Fruit fly (Drosophila melanogaster): ENCODE results near the gene CG9801.

The CG9801 gene

DNA sequence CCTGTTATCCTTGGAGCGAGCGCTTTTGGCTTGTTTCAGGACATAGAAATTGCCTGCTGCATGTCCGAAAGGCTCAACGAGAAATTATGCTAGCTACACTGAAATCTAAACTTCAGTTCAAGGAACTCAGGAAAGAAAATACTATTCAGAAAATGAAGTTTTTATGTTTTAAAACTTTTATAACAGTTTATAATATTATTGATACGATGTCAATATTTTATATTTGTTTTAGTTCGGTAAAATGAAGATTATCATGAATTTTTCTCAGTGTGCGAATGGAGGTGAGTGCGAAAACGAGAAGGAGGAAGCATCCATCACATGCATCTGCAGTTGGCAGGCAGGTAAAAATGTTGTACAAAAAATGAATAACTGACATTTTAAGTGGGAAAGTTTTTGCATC is 1.1 kb downstream of the CG9801 start:
- TF ChIP-seq CG33017 (tag; optimal IDR thresholded peaks at IDR 0.05) (peak; percentile 63), CG1620 (GFP tag; optimal IDR thresholded peaks at IDR 0.05) (no peak), pad (GFP tag; optimal IDR thresholded peaks at IDR 0.05) (no peak), ovo (GFP tag; optimal IDR thresholded peaks at IDR 0.05) (peak; percentile 47), CG5204 (GFP tag; optimal IDR thresholded peaks at IDR 0.05) (peak; percentile 38), bab1 (GFP tag; optimal IDR thresholded peaks at IDR 0.05) (peak; percentile 73), CG14711 (tag; optimal IDR thresholded peaks at IDR 0.05) (peak; percentile 54), CG7101 (tag; optimal IDR thresholded peaks at IDR 0.05) (peak; percentile 34)

DNA sequence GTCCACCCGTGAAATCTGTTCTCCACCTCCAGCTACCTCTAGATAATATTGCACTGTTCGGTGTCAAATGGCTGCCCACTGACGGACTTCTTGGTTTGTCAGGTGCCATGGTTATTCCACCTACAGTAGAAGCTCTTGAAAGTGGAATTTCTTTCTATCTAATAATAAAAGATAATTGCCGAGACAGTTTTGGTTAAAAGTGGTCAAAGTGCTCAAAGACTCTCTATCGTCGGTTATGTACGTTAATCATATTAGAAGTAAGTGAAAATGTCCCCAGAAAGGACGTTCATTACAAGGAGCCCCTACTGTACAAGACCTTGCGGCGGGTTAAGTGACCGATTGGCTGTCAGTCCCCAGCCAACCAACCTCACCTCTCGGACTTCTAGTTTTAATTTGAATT is 3.3 kb downstream of the CG9801 start:
- TF ChIP-seq CG12768 (GFP tag; optimal IDR thresholded peaks at IDR 0.05) (peak; percentile 22), toe (GFP tag; optimal IDR thresholded peaks at IDR 0.05) (no peak), CG11617 (GFP tag; optimal IDR thresholded peaks at IDR 0.05) (no peak), Hr96 (GFP tag; optimal IDR thresholded peaks at IDR 0.05) (peak; percentile 20), CG7045 (GFP tag; optimal IDR thresholded peaks at IDR 0.05) (no peak), pad (GFP tag; optimal IDR thresholded peaks at IDR 0.05) (no peak), CG33017 (tag; optimal IDR thresholded peaks at IDR 0.05) (no peak), CG5204 (GFP tag; optimal IDR thresholded peaks at IDR 0.05) (no peak), cnc (optimal IDR thresholded peaks at IDR 0.05) (no peak), CG1620 (GFP tag; optimal IDR thresholded peaks at IDR 0.05) (no peak), ovo (GFP tag; optimal IDR thresholded peaks at IDR 0.05) (no peak), cic (GFP tag; optimal IDR thresholded peaks at IDR 0.05) (no peak), Crg-1 (GFP tag; optimal IDR thresholded peaks at IDR 0.05) (no peak), bab1 (GFP tag; optimal IDR thresholded peaks at IDR 0.05) (peak; percentile 66), CG14711 (tag; optimal IDR thresholded peaks at IDR 0.05) (no peak), CG7101 (tag; optimal IDR thresholded peaks at IDR 0.05) (peak; percentile 22), Clk (GFP tag; optimal IDR thresholded peaks at IDR 0.05) (no peak), Mnt (GFP tag; optimal IDR thresholded peaks at IDR 0.05) (peak; percentile 3), tj (GFP tag; optimal IDR thresholded peaks at IDR 0.05) (no peak), kay (GFP tag; ENCODE audit: borderline replicate concordance) (no peak)

dm6 chr3R:8742661-8743060 is 4.8 kb downstream of the CG9801 start:
- TF ChIP-seq CG7045 (GFP tag; optimal IDR thresholded peaks at IDR 0.05), result no peak
- TF ChIP-seq toe (GFP tag; optimal IDR thresholded peaks at IDR 0.05), result no peak
- no peak for TF ChIP-seq Hr96 (GFP tag; optimal IDR thresholded peaks at IDR 0.05)
- TF ChIP-seq CG11617 (GFP tag; optimal IDR thresholded peaks at IDR 0.05), result no peak
- no peak for TF ChIP-seq CG7101 (tag; optimal IDR thresholded peaks at IDR 0.05)

DNA sequence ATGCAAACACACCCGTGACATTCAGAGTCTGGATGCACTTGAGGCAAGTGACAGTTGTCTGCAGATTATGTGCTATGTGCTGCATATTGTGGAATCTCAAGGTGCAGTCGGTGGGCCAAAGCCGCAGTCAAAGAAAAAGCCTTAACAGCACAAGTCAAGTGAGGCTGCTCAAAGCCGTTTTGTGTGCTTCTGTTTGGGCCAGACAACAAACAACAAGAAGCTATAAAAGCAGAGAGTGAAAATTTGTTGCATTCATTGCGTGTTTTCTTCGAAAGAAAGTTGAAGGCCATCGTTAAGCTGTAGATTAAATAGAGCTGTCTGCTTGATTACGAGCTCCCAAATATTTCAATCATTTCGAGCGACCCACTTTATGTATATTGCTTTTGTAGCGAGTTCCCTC is 5.5 kb downstream of the CG9801 start:
- TF ChIP-seq CG5204 (GFP tag; optimal IDR thresholded peaks at IDR 0.05) (no peak), CG33017 (tag; optimal IDR thresholded peaks at IDR 0.05) (no peak)

dm6 chr3R:8741248-8741647 is 6.2 kb downstream of the CG9801 start:
- TF ChIP-seq cnc (optimal IDR thresholded peaks at IDR 0.05) (no peak), CG1620 (GFP tag; optimal IDR thresholded peaks at IDR 0.05) (no peak), pad (GFP tag; optimal IDR thresholded peaks at IDR 0.05) (no peak), cic (GFP tag; optimal IDR thresholded peaks at IDR 0.05) (no peak), CG14711 (tag; optimal IDR thresholded peaks at IDR 0.05) (no peak), CG11617 (GFP tag; optimal IDR thresholded peaks at IDR 0.05) (no peak), ovo (GFP tag; optimal IDR thresholded peaks at IDR 0.05) (no peak), Mnt (GFP tag; optimal IDR thresholded peaks at IDR 0.05) (no peak), Clk (GFP tag; optimal IDR thresholded peaks at IDR 0.05) (no peak), toe (GFP tag; optimal IDR thresholded peaks at IDR 0.05) (no peak), bab1 (GFP tag; optimal IDR thresholded peaks at IDR 0.05) (no peak), Hr96 (GFP tag; optimal IDR thresholded peaks at IDR 0.05) (no peak), CG7101 (tag; optimal IDR thresholded peaks at IDR 0.05) (no peak), tj (GFP tag; optimal IDR thresholded peaks at IDR 0.05) (no peak), CG12768 (GFP tag; optimal IDR thresholded peaks at IDR 0.05) (no peak), kay (GFP tag; ENCODE audit: borderline replicate concordance) (no peak)

dm6 chr3R:8740118-8740517 is 7.4 kb downstream of the CG9801 start:
- TF ChIP-seq CG5204 (GFP tag; optimal IDR thresholded peaks at IDR 0.05) (no peak), kay (GFP tag; ENCODE audit: borderline replicate concordance) (peak; percentile 55), CG7101 (tag; optimal IDR thresholded peaks at IDR 0.05) (no peak)

dm6 chr3R:8739161-8739783 is 8.2 kb downstream of the CG9801 start:
- TF ChIP-seq CG1620 (GFP tag; optimal IDR thresholded peaks at IDR 0.05), result no peak
- no peak for TF ChIP-seq ovo (GFP tag; optimal IDR thresholded peaks at IDR 0.05)
- no peak for TF ChIP-seq CG7101 (tag; optimal IDR thresholded peaks at IDR 0.05)
- TF ChIP-seq cic (GFP tag; optimal IDR thresholded peaks at IDR 0.05), result no peak

All from whole organism, adult.